Worm (Caenorhabditis elegans) whole organism, late embryonic: ENCODE measurements around the gene F58G6.7.

Source experiments
- hlh-30 ChIP-seq: sonication (generic microtip); optimal IDR thresholded peaks from 2 replicates; lab custom pipeline; 2017; ENCODE audit warnings: antibody characterized with exemption, missing genetic modification characterization, missing compliant biosample characterization; ENCODE audit not compliant: insufficient read depth
- nfya-1 ChIP-seq: sonication (generic microtip); optimal IDR thresholded peaks from 2 replicates; lab custom pipeline; 2017; ENCODE audit warnings: missing genetic modification characterization, mild to moderate bottlenecking, missing compliant biosample characterization, antibody characterized with exemption, moderate library complexity

DNA sequence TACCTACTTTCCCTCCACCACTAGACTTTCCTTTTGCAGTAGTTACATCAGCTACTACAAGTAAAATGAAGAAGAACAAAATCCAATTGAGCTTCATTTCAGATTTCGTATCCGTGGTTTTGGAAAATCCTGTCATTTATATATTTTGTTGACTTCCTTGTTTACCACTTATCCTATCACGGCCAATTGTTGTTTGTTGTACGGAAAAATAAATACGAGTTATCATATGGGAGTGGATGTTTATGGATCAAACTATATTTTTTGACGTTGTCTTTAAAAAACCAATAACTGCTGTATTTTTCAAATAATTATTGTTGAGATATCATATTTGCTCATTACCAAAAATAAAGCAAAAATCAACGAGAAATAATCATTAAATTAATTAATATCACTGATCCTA lies 30.8 kb upstream of the F58G6.7 start, which contains the start of gene W09C2.9:
- no peak for TF ChIP-seq nfya-1 (tag; lab: Kevin White, UChicago)
- no peak for TF ChIP-seq hlh-30 (tag; lab: Kevin White, UChicago)
